Worm (Caenorhabditis elegans): Measurements from ENCODE around the gene srbc-5.

ce11 chrV:3269407-3269806 lies 9.2 kb downstream of the srbc-5 start, which contains the start of gene T28A11.19:
- TF ChIP-seq ama-1 (optimal IDR thresholded peaks at IDR 0.05): no peak
- no peak for TF ChIP-seq flt-1 (GFP tag; IDR thresholded peaks at IDR 0.05)
- TF ChIP-seq ceh-36 (tag; optimal IDR thresholded peaks at IDR 0.05): no peak
- no peak for TF ChIP-seq scrt-1 (GFP tag; IDR thresholded peaks at IDR 0.05)
- TF ChIP-seq tbx-11 (GFP tag; IDR thresholded peaks at IDR 0.05): no peak
- no peak for TF ChIP-seq hmg-4 (GFP tag; optimal IDR thresholded peaks at IDR 0.05)
- TF ChIP-seq ets-7 (tag; optimal IDR thresholded peaks at IDR 0.05): no peak
- TF ChIP-seq pes-1 (GFP tag; IDR thresholded peaks at IDR 0.05): no peak
- no peak for TF ChIP-seq hnd-1 (tag; optimal IDR thresholded peaks at IDR 0.05)
- TF ChIP-seq tbx-37 (GFP tag; conservative IDR thresholded peaks at IDR 0.05): no peak
- no peak for TF ChIP-seq tra-4 (tag; optimal IDR thresholded peaks at IDR 0.05)
- TF ChIP-seq F13C5.2 (tag; optimal IDR thresholded peaks at IDR 0.05): no peak
- TF ChIP-seq sea-1 (GFP tag; conservative IDR thresholded peaks at IDR 0.05): no peak
- TF ChIP-seq B0310.2 (tag; optimal IDR thresholded peaks at IDR 0.05): no peak

Measured in whole organism, early embryonic.